Fruit fly (Drosophila melanogaster) whole organism, wandering third instar larva: ENCODE measurements around the gene rols.

ENCODE experiments used
- Abd-B ChIP-seq: fragments of >200 bp; optimal IDR thresholded peaks from 2 replicates; lab custom pipeline; 2017; ENCODE audit warnings: missing biosample characterization, missing genetic modification characterization
- CG32264 ChIP-seq: fragments of 200-800 bp; sonication (Bioruptor generic); optimal IDR thresholded peaks from 2 replicates; lab custom pipeline; 2016; ENCODE audit warnings: missing biosample characterization, missing genetic modification characterization
- CG9705 ChIP-seq: fragments of 200-800 bp; sonication (Bioruptor generic); optimal IDR thresholded peaks from 2 replicates; lab custom pipeline; 2018; ENCODE audit warnings: missing biosample characterization, mild to moderate bottlenecking, missing genetic modification characterization
- CrebA ChIP-seq: fragments of 200-800 bp; sonication (Bioruptor generic); optimal IDR thresholded peaks from 2 replicates; lab custom pipeline; 2016; ENCODE audit warnings: missing biosample characterization, mild to moderate bottlenecking, missing genetic modification characterization, borderline replicate concordance
- Dfd ChIP-seq: fragments of >200 bp; optimal IDR thresholded peaks from 2 replicates; lab custom pipeline; 2017; ENCODE audit warnings: missing biosample characterization, missing genetic modification characterization
- Dif ChIP-seq: fragments of 200-275, 200-300 bp; sonication (Bioruptor generic); optimal IDR thresholded peaks from 2 replicates; lab custom pipeline; 2018; ENCODE audit warnings: missing biosample characterization, missing genetic modification characterization; ENCODE audit not compliant: partially characterized antibody
- GATAd ChIP-seq: sonication (Bioruptor generic); optimal IDR thresholded peaks from 2 replicates; lab custom pipeline; 2016; ENCODE audit warnings: missing biosample characterization, missing genetic modification characterization
- HLH106 ChIP-seq: fragments of 200-800 bp; optimal IDR thresholded peaks from 3 replicates; lab custom pipeline; 2019; ENCODE audit warnings: missing biosample characterization, mild to moderate bottlenecking, missing genetic modification characterization, moderate library complexity
- Hnf4 ChIP-seq: fragments of 200-800 bp; sonication (Bioruptor generic); optimal IDR thresholded peaks from 2 replicates; lab custom pipeline; 2016; ENCODE audit warnings: missing biosample characterization, mild to moderate bottlenecking, missing genetic modification characterization
- Hr78 ChIP-seq: fragments of >200 bp; optimal IDR thresholded peaks from 2 replicates; lab custom pipeline; 2017; ENCODE audit warnings: missing biosample characterization, missing genetic modification characterization
- Hr83 ChIP-seq: fragments of 200-300 bp; sonication (Bioruptor generic); optimal IDR thresholded peaks from 2 replicates; lab custom pipeline; 2016; ENCODE audit warnings: missing biosample characterization, mild to moderate bottlenecking, missing genetic modification characterization, moderate library complexity; ENCODE audit not compliant: poor library complexity, severe bottlenecking
- Jra ChIP-seq: sonication (Bioruptor generic); optimal IDR thresholded peaks from 2 replicates; lab custom pipeline; 2016; ENCODE audit warnings: missing biosample characterization, missing genetic modification characterization
- Mio ChIP-seq: sonication (Bioruptor generic); optimal IDR thresholded peaks from 2 replicates; lab custom pipeline; 2016; ENCODE audit warnings: missing biosample characterization, missing genetic modification characterization
- Myc ChIP-seq: fragments of >200 bp; optimal IDR thresholded peaks from 2 replicates; lab custom pipeline; 2017
- N ChIP-seq: fragments of >200 bp; optimal IDR thresholded peaks from 2 replicates; lab custom pipeline; 2018; ENCODE audit warnings: missing biosample characterization, missing external identifiers, missing genetic modification characterization
- OdsH ChIP-seq: fragments of 200-800 bp; sonication (Bioruptor generic); optimal IDR thresholded peaks from 2 replicates; lab custom pipeline; 2016; ENCODE audit warnings: missing biosample characterization, mild to moderate bottlenecking, missing genetic modification characterization
- Rel ChIP-seq, 2 experiments: fragments of 200-800 bp; sonication (Bioruptor generic) in 1 of 2; optimal IDR thresholded peaks; 2 replicates in 1 of 2; 3 replicates in 1 of 2; lab custom pipeline; 2016 to 2019; ENCODE audit warnings: mild to moderate bottlenecking in 2 of 2, missing biosample characterization in 2 of 2, missing genetic modification characterization in 2 of 2, moderate library complexity in 1 of 2
- Sp1 ChIP-seq: fragments of 200-800 bp; sonication (Bioruptor generic); optimal IDR thresholded peaks from 3 replicates; lab custom pipeline; 2019; ENCODE audit warnings: missing biosample characterization, mild to moderate bottlenecking, missing genetic modification characterization, moderate library complexity
- Vsx2 ChIP-seq: fragments of 200-300, 225-300 bp; sonication (Bioruptor generic); optimal IDR thresholded peaks from 2 replicates; lab custom pipeline; 2018; ENCODE audit warnings: missing biosample characterization, missing genetic modification characterization; ENCODE audit not compliant: partially characterized antibody
- br ChIP-seq: fragments of 200-800 bp; sonication (Bioruptor generic); optimal IDR thresholded peaks from 2 replicates; lab custom pipeline; 2016; ENCODE audit warnings: missing biosample characterization, missing genetic modification characterization
- brk ChIP-seq: fragments of 200-800 bp; sonication (Bioruptor generic); optimal IDR thresholded peaks from 2 replicates; lab custom pipeline; 2016; ENCODE audit warnings: missing biosample characterization, mild to moderate bottlenecking, missing genetic modification characterization
- dl ChIP-seq, 2 experiments: fragments of 175-275, 200-275 bp in 1 of 2; fragments of 200-275 bp in 1 of 2; sonication (Bioruptor generic); optimal IDR thresholded peaks; lab custom pipeline; 2018; ENCODE audit warnings: mild to moderate bottlenecking in 2 of 2, missing biosample characterization in 2 of 2, missing genetic modification characterization in 2 of 2, moderate library complexity in 2 of 2; ENCODE audit not compliant: partially characterized antibody in 2 of 2, insufficient read depth in 1 of 2
- dmrt93B ChIP-seq: fragments of 200-800 bp; sonication (Bioruptor generic); optimal IDR thresholded peaks from 2 replicates; lab custom pipeline; 2018; ENCODE audit warnings: missing biosample characterization, mild to moderate bottlenecking, missing genetic modification characterization
- dsf ChIP-seq: sonication (Bioruptor generic); optimal IDR thresholded peaks from 2 replicates; lab custom pipeline; 2016; ENCODE audit warnings: missing biosample characterization, missing genetic modification characterization, borderline replicate concordance
- ey ChIP-seq: fragments of 200-800 bp; sonication (Bioruptor generic); optimal IDR thresholded peaks from 2 replicates; lab custom pipeline; 2016; ENCODE audit warnings: missing biosample characterization, missing genetic modification characterization
- foxo ChIP-seq, 2 experiments: fragments of 200-800 bp; sonication (Bioruptor generic); optimal IDR thresholded peaks; 2 replicates in 1 of 2; 3 replicates in 1 of 2; lab custom pipeline; 2016 to 2017; ENCODE audit warnings: missing biosample characterization in 2 of 2, missing genetic modification characterization in 2 of 2
- fru ChIP-seq: fragments of 200-800 bp; sonication (Bioruptor generic); optimal IDR thresholded peaks from 3 replicates; lab custom pipeline; 2016; ENCODE audit warnings: missing biosample characterization, mild to moderate bottlenecking, missing genetic modification characterization
- h ChIP-seq: fragments of 200-800 bp; sonication (Bioruptor generic); optimal IDR thresholded peaks from 3 replicates; lab custom pipeline; 2016; ENCODE audit warnings: missing biosample characterization, mild to moderate bottlenecking, missing genetic modification characterization
- jim ChIP-seq: fragments of 175-275, 200-325 bp; sonication (Bioruptor generic); optimal IDR thresholded peaks from 2 replicates; lab custom pipeline; 2016; ENCODE audit warnings: missing biosample characterization, mild to moderate bottlenecking, missing genetic modification characterization
- lola ChIP-seq: fragments of >200 bp; optimal IDR thresholded peaks from 2 replicates; lab custom pipeline; 2017; ENCODE audit warnings: missing biosample characterization, missing genetic modification characterization
- pan ChIP-seq: fragments of >200 bp; optimal IDR thresholded peaks from 2 replicates; lab custom pipeline; 2017
- psq ChIP-seq: fragments of 200-800 bp; sonication (Bioruptor generic); optimal IDR thresholded peaks from 3 replicates; lab custom pipeline; 2017; ENCODE audit warnings: missing biosample characterization, mild to moderate bottlenecking, missing genetic modification characterization, moderate library complexity
- rgr ChIP-seq: fragments of 200-800 bp; sonication (Bioruptor generic); optimal IDR thresholded peaks from 3 replicates; lab custom pipeline; 2016; ENCODE audit warnings: missing biosample characterization, mild to moderate bottlenecking, missing genetic modification characterization
- sage ChIP-seq: fragments of 200-800 bp; sonication (Bioruptor generic); optimal IDR thresholded peaks from 2 replicates; lab custom pipeline; 2016; ENCODE audit warnings: missing biosample characterization, mild to moderate bottlenecking, missing genetic modification characterization
- sv ChIP-seq: fragments of 200-800 bp; sonication (Bioruptor generic); optimal IDR thresholded peaks from 3 replicates; lab custom pipeline; 2016; ENCODE audit warnings: missing biosample characterization, missing genetic modification characterization
- tai ChIP-seq: sonication (Bioruptor generic); optimal IDR thresholded peaks from 2 replicates; lab custom pipeline; 2016; ENCODE audit warnings: missing biosample characterization, missing genetic modification characterization
- usp ChIP-seq: fragments of >200 bp; optimal IDR thresholded peaks from 2 replicates; lab custom pipeline; 2017; ENCODE audit warnings: missing biosample characterization, missing genetic modification characterization
- woc ChIP-seq: sonication (Bioruptor generic); optimal IDR thresholded peaks from 2 replicates; lab custom pipeline; 2016; ENCODE audit warnings: missing biosample characterization, mild to moderate bottlenecking, missing genetic modification characterization

The rols gene

dm6 chr3L:12057585-12057984 lies 7.1 kb downstream of the rols start:
- TF ChIP-seq tai (no peak), fru (GFP tag; lab: Kevin White, UChicago) (no peak), OdsH (GFP tag; lab: Kevin White, UChicago) (no peak), GATAd (GFP tag; lab: Kevin White, UChicago) (no peak), Mio (no peak), CG32264 (GFP tag; lab: Kevin White, UChicago) (no peak), Dif (GFP tag; lab: Kevin White, UChicago) (no peak), Abd-B (GFP tag; lab: Kevin White, UChicago) (no peak)

- TF ChIP-seq Rel (GFP tag; optimal IDR thresholded peaks at IDR 0.05; lab: Kevin White, UChicago) (no peak), Rel (tag; optimal IDR thresholded peaks at IDR 0.05; lab: Kevin White, UChicago) (no peak), Dfd (GFP tag; lab: Kevin White, UChicago) (no peak), br (GFP tag; lab: Kevin White, UChicago) (no peak), Hr83 (GFP tag; lab: Kevin White, UChicago) (no peak), CrebA (no peak), ey (GFP tag; lab: Kevin White, UChicago) (peak; percentile 22), dmrt93B (GFP tag; lab: Kevin White, UChicago) (no peak), jim (GFP tag; lab: Kevin White, UChicago) (no peak), woc (GFP tag; lab: Kevin White, UChicago) (peak; percentile 20), Mio (no peak), sage (GFP tag; lab: Kevin White, UChicago) (no peak), Jra (GFP tag; lab: Kevin White, UChicago) (no peak), Myc (no peak), usp (no peak), pan (lab: Kevin White, UChicago) (peak; percentile 45), dsf (GFP tag; lab: Kevin White, UChicago) (no peak), N (GFP tag; lab: Kevin White, UChicago) (no peak), dl (GFP tag; optimal IDR thresholded peaks at IDR 0.05; lab: Kevin White, UChicago; ENCODE audit: insufficient read depth in 1 of 2, partially characterized antibody in 2 of 2) (peak; percentile 11 to 39), Vsx2 (peak; percentile 79), CG32264 (GFP tag; lab: Kevin White, UChicago) (no peak), HLH106 (tag; lab: Kevin White, UChicago) (no peak), tai (no peak), Hr78 (GFP tag; lab: Kevin White, UChicago) (no peak), GATAd (GFP tag; lab: Kevin White, UChicago) (peak; percentile 85), fru (GFP tag; lab: Kevin White, UChicago) (peak; percentile 37), rgr (GFP tag; lab: Kevin White, UChicago) (peak; percentile 24), Hnf4 (GFP tag; lab: Kevin White, UChicago) (no peak), psq (no peak), Sp1 (GFP tag; lab: Kevin White, UChicago) (no peak), CG9705 (GFP tag; lab: Kevin White, UChicago) (no peak), sv (GFP tag; lab: Kevin White, UChicago) (peak; percentile 56), foxo (GFP tag; optimal IDR thresholded peaks at IDR 0.05; lab: Kevin White, UChicago) (peak; percentile 35 to 52), OdsH (GFP tag; lab: Kevin White, UChicago) (no peak), Abd-B (GFP tag; lab: Kevin White, UChicago) (no peak), Dif (GFP tag; lab: Kevin White, UChicago) (peak; percentile 65), h (peak; percentile 27), lola (no peak), brk (no peak)
These were observed 8.1 kb downstream of the rols start for dm6 chr3L:12056286-12057178.
